Fruit fly (Drosophila melanogaster) whole organism, embryonic: ENCODE measurements around the gene CG18213.

ENCODE experiments used
- Abd-B ChIP-seq: fragments of 200-800 bp; sonication (Bioruptor generic); optimal IDR thresholded peaks from 2 replicates; lab custom pipeline; 2018; ENCODE audit warnings: missing biosample characterization, mild to moderate bottlenecking, missing genetic modification characterization, moderate library complexity
- CG10267 ChIP-seq: fragments of 200-800 bp; sonication (Bioruptor generic); optimal IDR thresholded peaks from 2 replicates; lab custom pipeline; 2018; ENCODE audit warnings: missing biosample characterization, mild to moderate bottlenecking, missing genetic modification characterization, moderate library complexity
- CG10462 ChIP-seq: fragments of 200-800 bp; sonication (Bioruptor generic); optimal IDR thresholded peaks from 2 replicates; lab custom pipeline; 2016; ENCODE audit warnings: missing biosample characterization, missing genetic modification characterization
- CG10959 ChIP-seq: fragments of 200-800 bp; sonication (Bioruptor generic); IDR thresholded peaks from 2 replicates; pipeline ENCODE4 v1.3.6; 2022; ENCODE audit warnings: missing biosample characterization, missing genetic modification characterization
- CG11247 ChIP-seq: fragments of 200-800 bp; sonication (Bioruptor generic); IDR thresholded peaks from 2 replicates; pipeline ENCODE4 v1.3.6; 2022; ENCODE audit warnings: missing biosample characterization, missing genetic modification characterization
- CG12219 ChIP-seq: fragments of 200-800 bp; sonication (Bioruptor generic); optimal IDR thresholded peaks from 3 replicates; lab custom pipeline; 2018; ENCODE audit warnings: missing biosample characterization, mild to moderate bottlenecking, missing genetic modification characterization
- CG1529 ChIP-seq: fragments of 200-800 bp; sonication (Bioruptor generic); optimal IDR thresholded peaks from 3 replicates; lab custom pipeline; 2018; ENCODE audit warnings: missing biosample characterization, missing genetic modification characterization
- CG15479 ChIP-seq: fragments of 200-800 bp; sonication (Bioruptor generic); optimal IDR thresholded peaks from 3 replicates; lab custom pipeline; 2019; ENCODE audit warnings: missing biosample characterization, mild to moderate bottlenecking, missing genetic modification characterization, moderate library complexity
- CG18011 ChIP-seq: fragments of 200-800 bp; sonication (Bioruptor generic); optimal IDR thresholded peaks from 2 replicates; lab custom pipeline; 2017; ENCODE audit warnings: missing biosample characterization, missing genetic modification characterization, mild to moderate bottlenecking, moderate library complexity, missing genotype
- CG1832 ChIP-seq: fragments of 200-800 bp; sonication (Bioruptor generic); optimal IDR thresholded peaks from 2 replicates; lab custom pipeline; 2017; ENCODE audit warnings: missing biosample characterization, mild to moderate bottlenecking, missing genetic modification characterization, inconsistent platforms
- CG2116 ChIP-seq: fragments of 200-800 bp; sonication (Bioruptor generic); optimal IDR thresholded peaks from 3 replicates; lab custom pipeline; 2018; ENCODE audit warnings: missing biosample characterization, mild to moderate bottlenecking, missing genetic modification characterization
- CG2875 ChIP-seq: fragments of 200-800 bp; sonication (Bioruptor generic); optimal IDR thresholded peaks from 2 replicates; lab custom pipeline; 2017; ENCODE audit warnings: missing biosample characterization, mild to moderate bottlenecking, missing genetic modification characterization, missing genetic modification reagents
- CG2889 ChIP-seq: fragments of 200-800 bp; sonication (Bioruptor generic); IDR thresholded peaks from 3 replicates; pipeline ENCODE4 v1.3.6; 2022; ENCODE audit warnings: missing biosample characterization, missing genetic modification characterization
- CG30020 ChIP-seq: fragments of 200-800 bp; optimal IDR thresholded peaks from 2 replicates; lab custom pipeline; 2019; ENCODE audit warnings: missing biosample characterization, mild to moderate bottlenecking, missing genetic modification characterization, moderate library complexity
- CG31224 ChIP-seq: fragments of 200-800 bp; sonication (Bioruptor generic); IDR thresholded peaks from 2 replicates; pipeline ENCODE4 v1.3.6; 2022; ENCODE audit warnings: missing biosample characterization, missing genetic modification characterization
- CG31365 ChIP-seq: fragments of 200-800 bp; sonication (Bioruptor generic); optimal IDR thresholded peaks from 2 replicates; lab custom pipeline; 2018; ENCODE audit warnings: missing biosample characterization, mild to moderate bottlenecking, missing genetic modification characterization
- CG6272 ChIP-seq: fragments of 200-800 bp; sonication (Bioruptor generic); IDR thresholded peaks from 2 replicates; pipeline ENCODE4 v1.3.6; 2022; ENCODE audit warnings: missing biosample characterization, missing genetic modification characterization
- CG7745 ChIP-seq: fragments of 200-800 bp; sonication (Bioruptor generic); optimal IDR thresholded peaks from 2 replicates; lab custom pipeline; 2018; ENCODE audit warnings: missing biosample characterization, mild to moderate bottlenecking, missing genetic modification characterization, moderate library complexity
- CG7987 ChIP-seq: fragments of 200-800 bp; sonication (Bioruptor generic); optimal IDR thresholded peaks from 2 replicates; lab custom pipeline; 2018; ENCODE audit warnings: missing biosample characterization, mild to moderate bottlenecking, missing genetic modification characterization, moderate library complexity
- CG8388 ChIP-seq: fragments of 200-800 bp; sonication (Bioruptor generic); optimal IDR thresholded peaks from 2 replicates; lab custom pipeline; 2019; ENCODE audit warnings: missing biosample characterization, mild to moderate bottlenecking, missing genetic modification characterization, moderate library complexity
- Deaf1 ChIP-seq: fragments of 200-800 bp; optimal IDR thresholded peaks from 3 replicates; lab custom pipeline; 2019; ENCODE audit warnings: missing biosample characterization, mild to moderate bottlenecking, missing genetic modification characterization, moderate library complexity
- E2f1 ChIP-seq: fragments of 200-800 bp; sonication (Bioruptor generic); IDR thresholded peaks from 2 replicates; pipeline ENCODE4 v1.3.6; 2022; ENCODE audit warnings: missing biosample characterization, missing genetic modification characterization
- Elba2 ChIP-seq: fragments of 200-800 bp; sonication (Bioruptor generic); optimal IDR thresholded peaks from 3 replicates; lab custom pipeline; 2016; ENCODE audit warnings: missing biosample characterization, missing genetic modification characterization
- HLHmδ ChIP-seq: fragments of 200-800 bp; sonication (Bioruptor generic); optimal IDR thresholded peaks from 2 replicates; lab custom pipeline; 2018; ENCODE audit warnings: missing biosample characterization, mild to moderate bottlenecking, missing genetic modification characterization, moderate library complexity
- Hmr ChIP-seq: fragments of 200-800 bp; sonication (Bioruptor generic); optimal IDR thresholded peaks from 3 replicates; lab custom pipeline; 2017; ENCODE audit warnings: mild to moderate bottlenecking, missing biosample characterization, missing genetic modification reagents, missing genetic modification characterization
- MESR4 ChIP-seq: fragments of 200-800 bp; sonication (Bioruptor generic); optimal IDR thresholded peaks from 2 replicates; lab custom pipeline; 2018; ENCODE audit warnings: missing biosample characterization, mild to moderate bottlenecking, missing genetic modification characterization, moderate library complexity
- Neu2 ChIP-seq: fragments of 200-800 bp; sonication (Bioruptor generic); optimal IDR thresholded peaks from 3 replicates; lab custom pipeline; 2016; ENCODE audit warnings: missing biosample characterization, missing genetic modification characterization, borderline replicate concordance
- PHDP ChIP-seq: fragments of 200-800 bp; sonication (Bioruptor generic); optimal IDR thresholded peaks from 3 replicates; lab custom pipeline; 2018; ENCODE audit warnings: missing biosample characterization, mild to moderate bottlenecking, missing genetic modification characterization, moderate library complexity
- Sox102F ChIP-seq: fragments of 200-800 bp; sonication (Bioruptor generic); optimal IDR thresholded peaks from 2 replicates; lab custom pipeline; 2018; ENCODE audit warnings: missing biosample characterization, mild to moderate bottlenecking, missing genetic modification characterization, moderate library complexity
- Stat92E ChIP-seq, 3 experiments: fragments of >200 bp in 2 of 3; fragments of 200-800 bp in 1 of 3; sonication (Bioruptor generic) in 1 of 3; optimal IDR thresholded peaks; 2 replicates each; lab custom pipeline; 2017 to 2019; ENCODE audit warnings: missing biosample characterization in 3 of 3, missing genetic modification characterization in 3 of 3, mild to moderate bottlenecking in 1 of 3, moderate library complexity in 1 of 3
- ac ChIP-seq: fragments of 200-800 bp; sonication (Bioruptor generic); optimal IDR thresholded peaks from 3 replicates; lab custom pipeline; 2017; ENCODE audit warnings: missing biosample characterization, mild to moderate bottlenecking, missing genetic modification characterization
- al ChIP-seq: fragments of 200-800 bp; sonication (Bioruptor generic); IDR thresholded peaks from 2 replicates; pipeline ENCODE4 v1.3.6; 2022; ENCODE audit warnings: missing biosample characterization, missing genetic modification characterization
- ara ChIP-seq: fragments of 200-800 bp; sonication (Bioruptor generic); IDR thresholded peaks from 2 replicates; pipeline ENCODE4 v1.3.6; 2022; ENCODE audit warnings: missing biosample characterization, missing genetic modification characterization
- dmrt99B ChIP-seq: fragments of 200-800 bp; sonication (Bioruptor generic); optimal IDR thresholded peaks from 2 replicates; lab custom pipeline; 2018; ENCODE audit warnings: missing biosample characterization, mild to moderate bottlenecking, missing genetic modification characterization, moderate library complexity
- gfzf ChIP-seq: fragments of 200-800 bp; sonication (Bioruptor generic); optimal IDR thresholded peaks from 2 replicates; lab custom pipeline; 2016; ENCODE audit warnings: missing biosample characterization, mild to moderate bottlenecking, missing genetic modification characterization, moderate library complexity
- grau ChIP-seq: fragments of 200-800 bp; optimal IDR thresholded peaks from 3 replicates; lab custom pipeline; 2019; ENCODE audit warnings: missing biosample characterization, mild to moderate bottlenecking, missing genetic modification characterization, moderate library complexity
- ham ChIP-seq: fragments of 200-800 bp; sonication (Bioruptor generic); IDR thresholded peaks from 2 replicates; pipeline ENCODE4 v1.3.6; 2022; ENCODE audit warnings: missing biosample characterization, missing genetic modification characterization
- jing ChIP-seq: fragments of 200-800 bp; sonication (Bioruptor generic); optimal IDR thresholded peaks from 2 replicates; lab custom pipeline; 2018; ENCODE audit warnings: missing biosample characterization, mild to moderate bottlenecking, missing genetic modification characterization
- kah ChIP-seq: fragments of 200-800 bp; sonication (Bioruptor generic); optimal IDR thresholded peaks from 2 replicates; lab custom pipeline; 2018; ENCODE audit warnings: missing biosample characterization, mild to moderate bottlenecking, missing genetic modification characterization
- lab ChIP-seq: fragments of 200-800 bp; sonication (Bioruptor generic); optimal IDR thresholded peaks from 3 replicates; lab custom pipeline; 2017; ENCODE audit warnings: missing biosample characterization, missing genetic modification characterization, mild to moderate bottlenecking, moderate library complexity, missing genetic modification reagents
- mirr ChIP-seq: fragments of 200-800 bp; sonication (Bioruptor generic); optimal IDR thresholded peaks from 3 replicates; lab custom pipeline; 2018; ENCODE audit warnings: missing biosample characterization, mild to moderate bottlenecking, missing genetic modification characterization
- nom ChIP-seq: fragments of 200-800 bp; sonication (Bioruptor generic); optimal IDR thresholded peaks from 2 replicates; lab custom pipeline; 2017; ENCODE audit warnings: missing biosample characterization, missing genetic modification characterization, mild to moderate bottlenecking, moderate library complexity, missing genetic modification reagents
- psq ChIP-seq: fragments of 200-800 bp; sonication (Bioruptor generic); optimal IDR thresholded peaks from 2 replicates; lab custom pipeline; 2017; ENCODE audit warnings: missing biosample characterization, missing genetic modification characterization
- rib ChIP-seq: fragments of 200-800 bp; sonication (Bioruptor generic); IDR thresholded peaks from 2 replicates; pipeline ENCODE4 v1.3.6; 2022; ENCODE audit warnings: missing biosample characterization, missing genetic modification characterization
- sima ChIP-seq: fragments of 200-800 bp; sonication (Bioruptor generic); optimal IDR thresholded peaks from 2 replicates; lab custom pipeline; 2016; ENCODE audit warnings: missing biosample characterization, missing genetic modification characterization
- tll ChIP-seq, 2 experiments: fragments of 200-800 bp in 1 of 2; fragments of >200 bp in 1 of 2; sonication (Bioruptor generic) in 1 of 2; optimal IDR thresholded peaks; 2 replicates each; lab custom pipeline; 2017 to 2019; ENCODE audit warnings: missing biosample characterization in 2 of 2, missing genetic modification characterization in 2 of 2, mild to moderate bottlenecking in 1 of 2, moderate library complexity in 1 of 2
- unpg ChIP-seq: fragments of 200-800 bp; sonication (Bioruptor generic); optimal IDR thresholded peaks from 3 replicates; lab custom pipeline; 2018; ENCODE audit warnings: missing biosample characterization, mild to moderate bottlenecking, missing genetic modification characterization, moderate library complexity

The CG18213 gene

DNA sequence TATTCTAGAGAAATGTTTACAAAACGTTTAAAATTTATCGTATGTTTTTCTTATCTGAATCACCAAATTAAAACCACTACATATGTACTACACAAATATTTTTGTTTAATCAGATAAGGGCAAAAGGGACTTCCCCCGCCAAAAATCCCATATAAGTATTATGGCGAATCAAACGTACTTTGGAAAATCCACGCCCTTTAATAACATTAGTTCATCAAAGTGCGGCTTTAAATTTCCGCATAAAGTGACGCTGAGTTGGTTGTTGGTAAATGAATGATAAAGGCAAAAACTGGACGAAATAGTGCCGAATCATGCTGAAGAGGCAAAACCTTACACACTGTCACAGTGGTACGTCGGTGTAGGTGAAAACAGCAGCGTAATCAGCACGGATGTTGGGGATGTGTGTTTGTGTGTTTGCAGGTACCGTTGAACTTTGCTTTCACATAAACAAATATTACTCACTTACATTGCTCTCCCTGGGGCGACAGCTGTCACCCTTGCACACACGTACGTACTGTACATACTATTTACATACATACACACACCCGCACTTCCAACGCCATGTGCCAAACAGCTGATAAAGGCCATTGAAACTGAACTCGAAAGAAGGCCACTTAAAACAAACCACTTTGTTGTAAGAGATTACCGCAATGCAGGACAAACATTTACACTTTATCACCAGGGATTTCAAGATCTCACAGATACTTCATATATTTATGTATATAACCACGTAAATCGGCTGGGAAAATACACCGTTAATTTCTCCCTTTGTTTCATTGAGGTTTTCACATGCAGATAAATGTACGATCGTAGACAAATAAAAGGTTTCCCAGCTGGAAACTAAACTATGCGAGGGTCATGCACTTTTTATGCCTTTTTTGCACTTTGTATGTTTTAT lies 39.2 kb upstream of the CG18213 start (continued):
- TF ChIP-seq Abd-B (GFP tag; lab: Kevin White, UChicago) (no peak), kah (GFP tag; lab: Kevin White, UChicago) (peak; percentile 65), dmrt99B (tag; lab: Kevin White, UChicago) (no peak), PHDP (tag; lab: Kevin White, UChicago) (no peak), HLHmδ (GFP tag; lab: Kevin White, UChicago) (peak; percentile 98), CG2875 (GFP tag; lab: Kevin White, UChicago) (peak; percentile 5), CG8388 (GFP tag; lab: Kevin White, UChicago) (no peak), CG10267 (tag; lab: Kevin White, UChicago) (no peak), unpg (GFP tag; lab: Kevin White, UChicago) (peak; percentile 23), CG10462 (no peak), Stat92E (GFP tag; optimal IDR thresholded peaks at IDR 0.05; lab: Kevin White, UChicago) (no peak), CG31365 (tag; lab: Kevin White, UChicago) (no peak), gfzf (GFP tag; lab: Kevin White, UChicago) (no peak), Deaf1 (tag; lab: Kevin White, UChicago) (no peak), CG31224 (GFP tag; lab: Robert Waterston, UW) (no peak), CG1529 (peak; percentile 11), sima (GFP tag; lab: Kevin White, UChicago) (no peak), jing (GFP tag; lab: Kevin White, UChicago) (no peak), CG6272 (GFP tag; lab: Robert Waterston, UW) (no peak), CG15479 (GFP tag; lab: Kevin White, UChicago) (peak; percentile 95), grau (peak; percentile 63), CG18011 (GFP tag; lab: Kevin White, UChicago) (no peak), lab (GFP tag; lab: Kevin White, UChicago) (peak; percentile 56), rib (GFP tag; lab: Robert Waterston, UW) (0 out of 2 replicates have a peak, but pooled peaks have one; percentile 60), MESR4 (GFP tag; lab: Kevin White, UChicago) (peak; percentile 7), ara (GFP tag; lab: Robert Waterston, UW) (no peak), mirr (GFP tag; lab: Kevin White, UChicago) (peak; percentile 78), al (GFP tag; lab: Robert Waterston, UW) (no peak), tll (GFP tag; optimal IDR thresholded peaks at IDR 0.05; lab: Kevin White, UChicago) (peak in 1 of 2 experiments; percentile 59), ac (GFP tag; lab: Kevin White, UChicago) (peak; percentile 61), Elba2 (GFP tag; lab: Kevin White, UChicago) (no peak), nom (GFP tag; lab: Kevin White, UChicago) (peak; percentile 61), CG12219 (peak; percentile 67), ham (GFP tag; lab: Robert Waterston, UW) (no peak), CG1832 (GFP tag; lab: Kevin White, UChicago) (no peak), CG2889 (GFP tag; lab: Robert Waterston, UW) (no peak), CG2116 (GFP tag; lab: Kevin White, UChicago) (no peak), CG11247 (GFP tag; lab: Robert Waterston, UW) (no peak), Neu2 (GFP tag; lab: Kevin White, UChicago) (no peak), CG30020 (no peak), Hmr (peak; percentile 2), CG7745 (tag; lab: Kevin White, UChicago) (no peak), E2f1 (GFP tag; lab: Robert Waterston, UW) (no peak), psq (GFP tag; lab: Kevin White, UChicago) (no peak), CG7987 (GFP tag; lab: Kevin White, UChicago) (peak; percentile 75), Sox102F (GFP tag; lab: Kevin White, UChicago) (no peak), CG10959 (no peak)
